Worm (Caenorhabditis elegans) whole organism, late embryonic: ENCODE results near the gene C02C6.14.

Experiments used
- C38D4.7 ChIP-seq: fragments of 200-800 bp; sonication (Bioruptor generic); optimal IDR thresholded peaks from 2 replicates; lab custom pipeline; 2018; ENCODE audit warnings: mild to moderate bottlenecking, missing genetic modification characterization, moderate library complexity, missing compliant biosample characterization
- K02D7.2 ChIP-seq: sonication (generic microtip); optimal IDR thresholded peaks from 2 replicates; lab custom pipeline; 2017; ENCODE audit warnings: mild to moderate bottlenecking, missing genetic modification characterization, missing compliant biosample characterization
- Y22D7AL.16 ChIP-seq: sonication (generic microtip); optimal IDR thresholded peaks from 2 replicates; lab custom pipeline; 2016; ENCODE audit warnings: missing genetic modification characterization, missing compliant biosample characterization
- ama-1 ChIP-seq: fragments of 150-350 bp; optimal IDR thresholded peaks from 2 replicates; lab custom pipeline; 2014
- ceh-14 ChIP-seq: sonication (generic microtip); optimal IDR thresholded peaks from 2 replicates; lab custom pipeline; 2016; ENCODE audit warnings: missing genotype, missing genetic modification characterization, missing compliant biosample characterization
- ceh-18 ChIP-seq: sonication (generic microtip); optimal IDR thresholded peaks from 2 replicates; lab custom pipeline; 2016; ENCODE audit warnings: missing genetic modification characterization, missing compliant biosample characterization
- ceh-19 ChIP-seq: fragments of 200-800 bp; sonication (Bioruptor generic); optimal IDR thresholded peaks from 2 replicates; lab custom pipeline; 2018; ENCODE audit warnings: mild to moderate bottlenecking, missing genetic modification characterization, missing compliant biosample characterization
- ceh-2 ChIP-seq: sonication (generic microtip); optimal IDR thresholded peaks from 2 replicates; lab custom pipeline; 2016; ENCODE audit warnings: missing genotype, missing genetic modification characterization, missing compliant biosample characterization
- ceh-22 ChIP-seq: sonication (generic microtip); optimal IDR thresholded peaks from 2 replicates; lab custom pipeline; 2017; ENCODE audit warnings: missing biosample characterization, missing genetic modification characterization
- ceh-31 ChIP-seq: sonication (generic microtip); optimal IDR thresholded peaks from 2 replicates; lab custom pipeline; 2016; ENCODE audit warnings: missing genetic modification characterization, missing compliant biosample characterization
- ceh-34 ChIP-seq: sonication (generic microtip); optimal IDR thresholded peaks from 2 replicates; lab custom pipeline; 2016; ENCODE audit warnings: mild to moderate bottlenecking, missing genetic modification characterization, missing compliant biosample characterization
- ceh-48 ChIP-seq: sonication (generic microtip); optimal IDR thresholded peaks from 2 replicates; lab custom pipeline; 2016; ENCODE audit warnings: missing genetic modification characterization, inconsistent platforms, missing compliant biosample characterization
- ceh-6 ChIP-seq: fragments of 200-800 bp; sonication (Bioruptor generic); optimal IDR thresholded peaks from 2 replicates; lab custom pipeline; 2018; ENCODE audit warnings: mild to moderate bottlenecking, missing genetic modification characterization, missing compliant biosample characterization
- ceh-9 ChIP-seq: sonication (generic microtip); optimal IDR thresholded peaks from 2 replicates; lab custom pipeline; 2016; ENCODE audit warnings: mild to moderate bottlenecking, missing genetic modification characterization, inconsistent platforms, missing compliant biosample characterization
- che-1 ChIP-seq: sonication (generic microtip); optimal IDR thresholded peaks from 2 replicates; lab custom pipeline; 2016; ENCODE audit warnings: mild to moderate bottlenecking, missing genetic modification characterization, missing compliant biosample characterization
- dmd-4 ChIP-seq: sonication (generic microtip); optimal IDR thresholded peaks from 2 replicates; lab custom pipeline; 2016; ENCODE audit warnings: borderline replicate concordance, missing genetic modification characterization, missing compliant biosample characterization
- dve-1 ChIP-seq: sonication (generic microtip); optimal IDR thresholded peaks from 2 replicates; lab custom pipeline; 2017; ENCODE audit warnings: antibody characterized with exemption, mild to moderate bottlenecking, missing genetic modification characterization, missing compliant biosample characterization
- elt-2 ChIP-seq: sonication (generic microtip); optimal IDR thresholded peaks from 2 replicates; lab custom pipeline; 2016; ENCODE audit warnings: missing genetic modification reagents, missing genetic modification characterization, missing compliant biosample characterization
- elt-4 ChIP-seq: sonication (generic microtip); optimal IDR thresholded peaks from 2 replicates; lab custom pipeline; 2016; ENCODE audit warnings: missing genetic modification characterization, missing compliant biosample characterization
- ets-4 ChIP-seq: sonication (generic microtip); optimal IDR thresholded peaks from 2 replicates; lab custom pipeline; 2016; ENCODE audit warnings: missing genetic modification characterization, missing compliant biosample characterization
- eyg-1 ChIP-seq: sonication (generic microtip); optimal IDR thresholded peaks from 2 replicates; lab custom pipeline; 2016; ENCODE audit warnings: missing genotype, missing genetic modification characterization, missing compliant biosample characterization
- fkh-10 ChIP-seq: fragments of 150-350 bp; optimal IDR thresholded peaks from 2 replicates; lab custom pipeline; 2014; ENCODE audit warnings: missing biosample characterization, missing genetic modification reagents, missing genetic modification characterization
- fkh-6 ChIP-seq: sonication (generic microtip); optimal IDR thresholded peaks from 2 replicates; lab custom pipeline; 2016; ENCODE audit warnings: missing genetic modification characterization, missing compliant biosample characterization
- gmeb-2 ChIP-seq: sonication (generic microtip); optimal IDR thresholded peaks from 2 replicates; lab custom pipeline; 2016; ENCODE audit warnings: missing genetic modification characterization, inconsistent platforms, missing compliant biosample characterization
- hlh-13 ChIP-seq: fragments of 200-800 bp; sonication (Bioruptor generic); optimal IDR thresholded peaks from 2 replicates; lab custom pipeline; 2018; ENCODE audit warnings: mild to moderate bottlenecking, missing genetic modification characterization, missing compliant biosample characterization
- hlh-15 ChIP-seq: sonication (generic microtip); optimal IDR thresholded peaks from 2 replicates; lab custom pipeline; 2016; ENCODE audit warnings: missing genetic modification characterization, missing compliant biosample characterization
- hlh-30 ChIP-seq: sonication (generic microtip); optimal IDR thresholded peaks from 2 replicates; lab custom pipeline; 2017; ENCODE audit warnings: antibody characterized with exemption, missing genetic modification characterization, missing compliant biosample characterization; ENCODE audit not compliant: insufficient read depth
- hlh-6 ChIP-seq: sonication (generic microtip); optimal IDR thresholded peaks from 2 replicates; lab custom pipeline; 2016; ENCODE audit warnings: missing genotype, missing genetic modification characterization, missing compliant biosample characterization
- hlh-8 ChIP-seq: sonication (generic microtip); optimal IDR thresholded peaks from 2 replicates; lab custom pipeline; 2016; ENCODE audit warnings: missing genotype, missing genetic modification characterization, missing compliant biosample characterization
- lin-11 ChIP-seq: fragments of 200-800 bp; sonication (Bioruptor generic); optimal IDR thresholded peaks from 2 replicates; lab custom pipeline; 2018; ENCODE audit warnings: mild to moderate bottlenecking, missing genetic modification characterization, missing compliant biosample characterization
- nhr-11 ChIP-seq: fragments of 150-350 bp; optimal IDR thresholded peaks from 2 replicates; lab custom pipeline; 2014; ENCODE audit warnings: missing biosample characterization, missing genetic modification characterization
- nhr-232 ChIP-seq: sonication (generic microtip); optimal IDR thresholded peaks from 2 replicates; lab custom pipeline; 2016; ENCODE audit warnings: missing genetic modification characterization, missing compliant biosample characterization
- odd-2 ChIP-seq: sonication (generic microtip); optimal IDR thresholded peaks from 2 replicates; lab custom pipeline; 2017; ENCODE audit warnings: antibody characterized with exemption, mild to moderate bottlenecking, missing genetic modification characterization, missing compliant biosample characterization
- pax-1 ChIP-seq: fragments of 150-350 bp; optimal IDR thresholded peaks from 2 replicates; lab custom pipeline; 2014; ENCODE audit warnings: missing biosample characterization, missing genetic modification characterization
- pha-2 ChIP-seq: sonication (generic microtip); optimal IDR thresholded peaks from 2 replicates; lab custom pipeline; 2017; ENCODE audit warnings: mild to moderate bottlenecking, missing genetic modification characterization, missing compliant biosample characterization
- pha-4 ChIP-seq: fragments of 150-350 bp; optimal IDR thresholded peaks from 2 replicates; lab custom pipeline; 2018; ENCODE audit warnings: missing biosample characterization, missing genetic modification reagents, missing genetic modification characterization
- pqm-1 ChIP-seq: sonication (generic microtip); optimal IDR thresholded peaks from 2 replicates; lab custom pipeline; 2016; ENCODE audit warnings: missing genetic modification characterization, missing compliant biosample characterization
- pros-1 ChIP-seq: fragments of 150-350 bp; optimal IDR thresholded peaks from 2 replicates; lab custom pipeline; 2014; ENCODE audit warnings: missing biosample characterization, missing genetic modification reagents, missing genetic modification characterization
- ref-2 ChIP-seq: sonication (generic microtip); optimal IDR thresholded peaks from 2 replicates; lab custom pipeline; 2016; ENCODE audit warnings: missing genetic modification characterization, missing compliant biosample characterization
- rnt-1 ChIP-seq: sonication (generic microtip); optimal IDR thresholded peaks from 2 replicates; lab custom pipeline; 2016; ENCODE audit warnings: missing genetic modification characterization, missing compliant biosample characterization
- sdc-2 ChIP-seq: sonication (generic microtip); optimal IDR thresholded peaks from 2 replicates; lab custom pipeline; 2016; ENCODE audit warnings: missing genotype, missing genetic modification characterization, missing compliant biosample characterization
- sox-4 ChIP-seq: sonication (generic microtip); optimal IDR thresholded peaks from 2 replicates; lab custom pipeline; 2017; ENCODE audit warnings: mild to moderate bottlenecking, missing genetic modification characterization, inconsistent platforms, missing compliant biosample characterization
- syd-9 ChIP-seq: sonication (generic microtip); optimal IDR thresholded peaks from 2 replicates; lab custom pipeline; 2016; ENCODE audit warnings: mild to moderate bottlenecking, missing genetic modification characterization, moderate library complexity, missing compliant biosample characterization
- tbx-2 ChIP-seq: sonication (generic microtip); optimal IDR thresholded peaks from 2 replicates; lab custom pipeline; 2016; ENCODE audit warnings: missing genetic modification characterization, missing compliant biosample characterization
- tbx-7 ChIP-seq: sonication (generic microtip); optimal IDR thresholded peaks from 2 replicates; lab custom pipeline; 2016; ENCODE audit warnings: missing genotype, missing genetic modification characterization, missing compliant biosample characterization
- ttx-3 ChIP-seq: sonication (generic microtip); optimal IDR thresholded peaks from 2 replicates; lab custom pipeline; 2016; ENCODE audit warnings: missing genetic modification reagents, missing genetic modification characterization, missing compliant biosample characterization
- unc-42 ChIP-seq: sonication (generic microtip); optimal IDR thresholded peaks from 2 replicates; lab custom pipeline; 2016; ENCODE audit warnings: missing genotype, missing genetic modification characterization, missing compliant biosample characterization
- zip-5 ChIP-seq: sonication (generic microtip); optimal IDR thresholded peaks from 2 replicates; lab custom pipeline; 2016; ENCODE audit warnings: missing genetic modification characterization, missing compliant biosample characterization

Gene C02C6.14

DNA sequence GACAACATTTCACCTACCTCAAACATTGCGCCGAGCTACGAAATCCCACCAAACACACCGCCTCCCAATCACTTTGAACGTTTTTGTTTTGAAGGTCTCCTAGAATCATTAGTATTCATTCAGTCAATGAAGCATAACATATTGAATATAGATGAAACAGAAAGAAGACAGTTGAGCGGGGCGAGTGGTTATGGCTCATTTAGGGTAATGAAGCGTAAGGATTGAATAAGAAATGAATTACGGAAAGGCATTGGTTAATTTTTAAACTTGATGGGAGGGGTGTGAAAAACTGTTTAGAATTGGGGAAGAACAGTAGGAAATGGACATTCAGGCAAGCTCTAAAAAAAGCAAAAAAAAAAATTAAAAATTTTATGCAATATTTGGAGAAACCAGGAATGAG is 20.4 kb downstream of the C02C6.14 start, which contains the start of gene lron-3:
Gene lron-3, minus strand, starts transcription at position 101 of the 400 bp plus-strand sequence.
- TF ChIP-seq pqm-1 = no peak
- no peak for TF ChIP-seq ceh-14 (tag; lab: Kevin White, UChicago)
- TF ChIP-seq pros-1 = no peak
- TF ChIP-seq eyg-1 = no peak
- no peak for TF ChIP-seq che-1 (tag; lab: Kevin White, UChicago)
- TF ChIP-seq elt-2 = no peak
- TF ChIP-seq C38D4.7 (GFP tag; lab: Kevin White, UChicago) = no peak
- TF ChIP-seq hlh-8 (tag; lab: Kevin White, UChicago) = no peak
- no peak for TF ChIP-seq ttx-3
- TF ChIP-seq dve-1 (tag; lab: Kevin White, UChicago) = no peak
- TF ChIP-seq ceh-9 = no peak
- TF ChIP-seq ets-4 (tag; lab: Kevin White, UChicago) = no peak
- no peak for TF ChIP-seq ceh-22
- no peak for TF ChIP-seq hlh-6 (tag; lab: Kevin White, UChicago)
- TF ChIP-seq pha-4 (tag; lab: Kevin White, UChicago) = no peak
- TF ChIP-seq hlh-13 = no peak
- no peak for TF ChIP-seq lin-11 (tag; lab: Kevin White, UChicago)

DNA sequence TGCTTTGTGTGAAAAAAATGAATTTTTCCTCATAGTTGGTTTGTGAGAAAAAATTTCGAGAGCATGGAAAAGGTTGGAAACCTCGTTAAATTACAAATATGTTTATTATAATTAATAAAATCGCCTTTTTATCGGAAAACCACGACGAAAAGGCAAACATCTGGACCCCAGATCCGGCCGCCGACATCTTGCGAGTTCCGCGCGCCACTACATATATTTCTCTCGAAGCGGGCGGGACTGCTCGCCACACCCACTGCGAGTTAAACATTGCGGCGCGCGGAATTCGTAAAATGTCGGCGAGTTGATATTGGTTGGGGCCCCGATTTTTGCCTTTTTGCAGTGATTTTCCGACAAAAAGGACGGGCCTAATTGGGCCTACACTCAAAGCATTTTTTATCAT is 22.0 kb downstream of the C02C6.14 start:
- no peak for TF ChIP-seq ceh-18 (tag; lab: Kevin White, UChicago)
- TF ChIP-seq, all 69 proteins: peak for 0

DNA sequence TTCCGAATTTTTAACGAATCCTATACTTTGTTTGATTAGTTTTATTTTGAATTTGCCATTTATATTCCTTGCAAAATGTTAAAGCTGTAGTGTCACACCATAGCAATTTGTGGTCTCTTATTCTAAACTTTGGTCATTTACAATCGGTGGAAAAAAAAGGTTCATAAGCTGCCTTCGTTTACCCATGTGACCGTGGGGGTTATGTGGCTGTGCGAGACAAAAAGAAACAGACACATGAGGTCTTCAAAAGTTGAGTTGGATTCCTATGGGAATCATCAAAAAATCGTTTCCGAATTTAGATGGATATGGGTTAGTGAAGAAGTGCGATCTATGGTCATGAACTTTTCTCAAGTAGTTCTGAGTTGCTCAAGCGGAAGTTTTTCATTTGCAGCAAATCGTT is 26.9 kb downstream of the C02C6.14 start:
- TF ChIP-seq che-1 (tag; lab: Kevin White, UChicago) = no peak
- TF ChIP-seq hlh-15 (tag; lab: Kevin White, UChicago) = no peak
- no peak for TF ChIP-seq ceh-34 (tag; lab: Kevin White, UChicago)
- TF ChIP-seq pha-2 = no peak
- no peak for TF ChIP-seq elt-4 (tag; lab: Kevin White, UChicago)
- TF ChIP-seq eyg-1 = no peak
- TF ChIP-seq pros-1 = no peak
- no peak for TF ChIP-seq ref-2 (tag; lab: Kevin White, UChicago)
- TF ChIP-seq elt-2 = no peak
- no peak for TF ChIP-seq rnt-1 (tag; lab: Kevin White, UChicago)
- TF ChIP-seq sox-4 (tag; lab: Kevin White, UChicago) = no peak
- TF ChIP-seq hlh-30 (tag; lab: Kevin White, UChicago) = no peak
- TF ChIP-seq nhr-232 (tag; lab: Kevin White, UChicago) = no peak
- TF ChIP-seq ceh-14 (tag; lab: Kevin White, UChicago) = no peak
- TF ChIP-seq ceh-6 = no peak
- no peak for TF ChIP-seq K02D7.2
- no peak for TF ChIP-seq ttx-3
- no peak for TF ChIP-seq hlh-6 (tag; lab: Kevin White, UChicago)
- no peak for TF ChIP-seq zip-5 (tag; lab: Kevin White, UChicago)

- TF ChIP-seq ceh-31 (tag; lab: Kevin White, UChicago) = peak; percentile 70
- TF ChIP-seq syd-9 (tag; lab: Kevin White, UChicago) = peak; percentile 12
- TF ChIP-seq pha-2 = no peak
- TF ChIP-seq fkh-10 (GFP tag; lab: Kevin White, UChicago) = no peak
- no peak for TF ChIP-seq odd-2 (tag; lab: Kevin White, UChicago)
- TF ChIP-seq ceh-19 (GFP tag; lab: Kevin White, UChicago) = peak; percentile 5
- no peak for TF ChIP-seq ceh-14 (tag; lab: Kevin White, UChicago)
- TF ChIP-seq ceh-2 = no peak
- TF ChIP-seq ceh-48 (tag; lab: Kevin White, UChicago) = peak; percentile 86
- TF ChIP-seq hlh-13 = no peak
- no peak for TF ChIP-seq tbx-7 (tag; lab: Kevin White, UChicago)
- TF ChIP-seq fkh-6 (tag; lab: Kevin White, UChicago) = no peak
- TF ChIP-seq ref-2 (tag; lab: Kevin White, UChicago) = no peak
- TF ChIP-seq ama-1 = no peak
- no peak for TF ChIP-seq lin-11 (tag; lab: Kevin White, UChicago)
- no peak for TF ChIP-seq ceh-22
- TF ChIP-seq dmd-4 (tag; lab: Kevin White, UChicago) = no peak
- TF ChIP-seq elt-4 (tag; lab: Kevin White, UChicago) = no peak
- TF ChIP-seq zip-5 (tag; lab: Kevin White, UChicago) = no peak
- no peak for TF ChIP-seq Y22D7AL.16
- TF ChIP-seq C38D4.7 (GFP tag; lab: Kevin White, UChicago) = no peak
- peak; percentile 68 for TF ChIP-seq tbx-2 (tag; lab: Kevin White, UChicago)
- TF ChIP-seq sdc-2 (tag; lab: Kevin White, UChicago) = no peak
- TF ChIP-seq che-1 (tag; lab: Kevin White, UChicago) = no peak
- TF ChIP-seq unc-42 (tag; lab: Kevin White, UChicago) = peak; percentile 51
- no peak for TF ChIP-seq nhr-11 (tag; lab: Kevin White, UChicago)
- TF ChIP-seq gmeb-2 (tag; lab: Kevin White, UChicago) = no peak
- no peak for TF ChIP-seq sox-4 (tag; lab: Kevin White, UChicago)
- no peak for TF ChIP-seq K02D7.2
- TF ChIP-seq pax-1 (tag; lab: Kevin White, UChicago) = no peak
These were observed 29.2 kb downstream of the C02C6.14 start for ce11 chrX:15566640-15567039.
